Worm (Caenorhabditis elegans) whole organism, L2 larva: Measurements from ENCODE around the gene F33A8.7.

Experiments used
- F13H6.1 ChIP-seq: sonication (generic microtip); optimal IDR thresholded peaks from 2 replicates; lab custom pipeline; 2016; ENCODE audit warnings: missing genetic modification characterization, missing compliant biosample characterization
- blmp-1 ChIP-seq: sonication (generic microtip); optimal IDR thresholded peaks from 2 replicates; lab custom pipeline; 2017; ENCODE audit warnings: missing genetic modification characterization, mild to moderate bottlenecking, missing compliant biosample characterization, antibody characterized with exemption, moderate library complexity; ENCODE audit not compliant: insufficient read depth
- lin-13 ChIP-seq: fragments of 150-350 bp; optimal IDR thresholded peaks from 2 replicates; lab custom pipeline; 2014; ENCODE audit warnings: missing biosample characterization, missing genetic modification reagents, missing genetic modification characterization
- nhr-11 ChIP-seq: fragments of 150-350 bp; optimal IDR thresholded peaks from 2 replicates; lab custom pipeline; 2014; ENCODE audit warnings: missing biosample characterization, missing genetic modification characterization
- sma-3 ChIP-seq: sonication (generic microtip); optimal IDR thresholded peaks from 2 replicates; lab custom pipeline; 2016; ENCODE audit warnings: missing genetic modification reagents, missing genetic modification characterization, missing compliant biosample characterization
- unc-39 ChIP-seq: fragments of 150-350 bp; optimal IDR thresholded peaks from 2 replicates; lab custom pipeline; 2014; ENCODE audit warnings: missing biosample characterization, missing genetic modification characterization
- unc-62 ChIP-seq: fragments of 150-350 bp; optimal IDR thresholded peaks from 2 replicates; lab custom pipeline; 2014; ENCODE audit warnings: missing biosample characterization, missing genetic modification reagents, missing genetic modification characterization

- TF ChIP-seq F13H6.1 (tag; lab: Kevin White, UChicago) (no peak), unc-62 (no peak), unc-39 (no peak), sma-3 (no peak), nhr-11 (tag; lab: Kevin White, UChicago) (no peak), blmp-1 (tag; lab: Kevin White, UChicago) (no peak), lin-13 (no peak)
Observed at ce11 chrII:11027777-11028176, 2.3 kb upstream of the F33A8.7 start.
